Fruit fly (Drosophila melanogaster): ENCODE data around the gene CG10011.

DNA sequence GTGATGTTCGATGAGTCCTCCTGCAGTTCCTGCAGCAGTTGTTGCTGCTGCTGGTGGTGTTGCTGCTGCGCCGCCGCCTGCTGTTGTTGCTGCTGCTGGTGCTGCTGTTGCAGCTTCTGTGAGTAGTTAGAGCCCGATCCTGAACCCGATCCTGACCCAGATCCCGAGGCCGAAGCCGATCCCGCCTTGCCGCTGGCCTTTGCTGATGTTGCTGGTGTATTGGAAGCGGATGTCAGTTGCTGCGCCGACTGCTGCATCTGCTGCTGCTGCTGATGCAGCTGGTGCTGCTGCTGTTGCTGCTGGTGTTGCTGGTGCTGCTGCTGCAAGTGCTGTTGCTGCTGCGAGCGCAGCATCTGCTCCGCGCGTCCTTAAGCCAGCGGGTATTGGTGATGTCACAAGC is 52.3 kb downstream of the CG10011 start:
- TF ChIP-seq pan (optimal IDR thresholded peaks at IDR 0.05) (no peak), psq (optimal IDR thresholded peaks at IDR 0.05) (no peak), EcR (GFP tag; optimal IDR thresholded peaks at IDR 0.05) (no peak), Dll (optimal IDR thresholded peaks at IDR 0.05) (no peak), CG8478 (optimal IDR thresholded peaks at IDR 0.05) (no peak)

Data from whole organism.